Fruit fly (Drosophila melanogaster) whole organism, embryonic: ENCODE data around the gene mRpS2.
A peak's percentile ranks its signal among the peaks of the same experiment; 100 is the strongest.

Experiments used
- CG10543 ChIP-seq: fragments of 200-800 bp; sonication (Bioruptor generic); optimal IDR thresholded peaks from 3 replicates; lab custom pipeline; 2017; ENCODE audit warnings: missing biosample characterization, mild to moderate bottlenecking, missing genetic modification characterization, moderate library complexity
- CG11085 ChIP-seq: fragments of 200-800 bp; sonication (Bioruptor generic); IDR thresholded peaks from 2 replicates; pipeline ENCODE4 v1.3.6; 2022; ENCODE audit warnings: missing biosample characterization, missing genetic modification characterization
- CG12104 ChIP-seq: fragments of 200-800 bp; sonication (Bioruptor generic); optimal IDR thresholded peaks from 3 replicates; lab custom pipeline; 2016; ENCODE audit warnings: missing biosample characterization, missing genetic modification characterization
- CG12744 ChIP-seq: fragments of 200-800 bp; sonication (Bioruptor generic); optimal IDR thresholded peaks from 2 replicates; lab custom pipeline; 2016; ENCODE audit warnings: missing biosample characterization, missing genetic modification characterization
- CG13775 ChIP-seq: fragments of 200-800 bp; sonication (Bioruptor generic); optimal IDR thresholded peaks from 3 replicates; lab custom pipeline; 2017; ENCODE audit warnings: missing biosample characterization, mild to moderate bottlenecking, missing genetic modification characterization
- CG14441 ChIP-seq: fragments of 200-800 bp; sonication (Bioruptor generic); IDR thresholded peaks from 2 replicates; pipeline ENCODE4 v1.3.6; 2022; ENCODE audit warnings: missing biosample characterization, missing genetic modification characterization
- CG14710 ChIP-seq: fragments of 200-800 bp; sonication (Bioruptor generic); optimal IDR thresholded peaks from 3 replicates; lab custom pipeline; 2019; ENCODE audit warnings: missing biosample characterization, mild to moderate bottlenecking, missing genetic modification characterization, moderate library complexity
- CG15696 ChIP-seq: fragments of 200-800 bp; sonication (Bioruptor generic); optimal IDR thresholded peaks from 2 replicates; lab custom pipeline; 2019; ENCODE audit warnings: missing biosample characterization, mild to moderate bottlenecking, missing genetic modification characterization, moderate library complexity
- CG16779 ChIP-seq: fragments of 200-800 bp; sonication (Bioruptor generic); IDR thresholded peaks from 2 replicates; pipeline ENCODE4 v1.3.6; 2022; ENCODE audit warnings: missing biosample characterization, missing genetic modification characterization
- CG17802 ChIP-seq: fragments of 200-800 bp; sonication (Bioruptor generic); optimal IDR thresholded peaks from 2 replicates; lab custom pipeline; 2018; ENCODE audit warnings: missing biosample characterization, mild to moderate bottlenecking, missing genetic modification characterization, moderate library complexity
- CG31441 ChIP-seq: fragments of 200-800 bp; sonication (Bioruptor generic); IDR thresholded peaks from 2 replicates; pipeline ENCODE4 v1.3.6; 2022; ENCODE audit warnings: missing biosample characterization, missing genetic modification characterization
- CG32767 ChIP-seq: fragments of 200-800 bp; sonication (Bioruptor generic); IDR thresholded peaks from 2 replicates; pipeline ENCODE4 v1.3.6; 2022; ENCODE audit warnings: missing biosample characterization, missing genetic modification characterization
- CG3281 ChIP-seq: fragments of 200-800 bp; sonication (Bioruptor generic); optimal IDR thresholded peaks from 3 replicates; lab custom pipeline; 2017; ENCODE audit warnings: missing biosample characterization, mild to moderate bottlenecking, missing genetic modification characterization
- CG33557 ChIP-seq: fragments of 200-800 bp; sonication (Bioruptor generic); optimal IDR thresholded peaks from 2 replicates; lab custom pipeline; 2019; ENCODE audit warnings: missing biosample characterization, mild to moderate bottlenecking, missing genetic modification characterization, moderate library complexity
- CG4707 ChIP-seq: fragments of 200-800 bp; sonication (Bioruptor generic); optimal IDR thresholded peaks from 2 replicates; lab custom pipeline; 2018; ENCODE audit warnings: missing biosample characterization, mild to moderate bottlenecking, missing genetic modification characterization, moderate library complexity
- CG4730 ChIP-seq: fragments of 200-800 bp; sonication (Bioruptor generic); IDR thresholded peaks from 2 replicates; pipeline ENCODE4 v1.3.6; 2022; ENCODE audit warnings: missing biosample characterization, missing genetic modification characterization
- CG6272 ChIP-seq: fragments of 200-800 bp; sonication (Bioruptor generic); IDR thresholded peaks from 2 replicates; pipeline ENCODE4 v1.3.6; 2022; ENCODE audit warnings: missing biosample characterization, missing genetic modification characterization
- CG7556 ChIP-seq: fragments of 200-800 bp; sonication (Bioruptor generic); optimal IDR thresholded peaks from 2 replicates; lab custom pipeline; 2017; ENCODE audit warnings: missing biosample characterization, mild to moderate bottlenecking, missing genetic modification characterization
- CG9437 ChIP-seq: fragments of 200-800 bp; sonication (Bioruptor generic); optimal IDR thresholded peaks from 2 replicates; lab custom pipeline; 2018; ENCODE audit warnings: missing biosample characterization, mild to moderate bottlenecking, missing genetic modification characterization
- CG9727 ChIP-seq: fragments of 200-800 bp; sonication (Bioruptor generic); optimal IDR thresholded peaks from 3 replicates; lab custom pipeline; 2017; ENCODE audit warnings: missing biosample characterization, mild to moderate bottlenecking, missing genetic modification characterization
- CG9876 ChIP-seq: fragments of 200-800 bp; sonication (Bioruptor generic); optimal IDR thresholded peaks from 2 replicates; lab custom pipeline; 2016; ENCODE audit warnings: missing biosample characterization, missing genetic modification characterization
- CoRest ChIP-seq: fragments of 200-800 bp; sonication (Bioruptor generic); optimal IDR thresholded peaks from 3 replicates; lab custom pipeline; 2018; ENCODE audit warnings: missing biosample characterization, mild to moderate bottlenecking, missing genetic modification characterization, moderate library complexity
- Dbx ChIP-seq: fragments of 200-800 bp; sonication (Bioruptor generic); IDR thresholded peaks from 3 replicates; pipeline ENCODE4 v1.3.6; 2022; ENCODE audit warnings: missing biosample characterization, missing genetic modification characterization
- Drgx ChIP-seq: fragments of 200-800 bp; sonication (Bioruptor generic); IDR thresholded peaks from 2 replicates; pipeline ENCODE4 v1.3.6; 2022; ENCODE audit warnings: missing biosample characterization, missing genetic modification characterization
- ERR ChIP-seq: fragments of 200-800 bp; sonication (Bioruptor generic); optimal IDR thresholded peaks from 2 replicates; lab custom pipeline; 2016; ENCODE audit warnings: missing biosample characterization, missing genetic modification characterization
- HHEX ChIP-seq: fragments of 200-800 bp; sonication (Bioruptor generic); optimal IDR thresholded peaks from 3 replicates; lab custom pipeline; 2017; ENCODE audit warnings: missing biosample characterization, mild to moderate bottlenecking, missing genetic modification characterization, missing genetic modification reagents
- HLH4C ChIP-seq: fragments of 200-800 bp; sonication (Bioruptor generic); IDR thresholded peaks from 3 replicates; pipeline ENCODE4 v1.3.6; 2022; ENCODE audit warnings: missing biosample characterization, missing genetic modification characterization; ENCODE audit not compliant: partially characterized antibody
- Meics ChIP-seq: fragments of 200-800 bp; sonication (Bioruptor generic); optimal IDR thresholded peaks from 2 replicates; lab custom pipeline; 2017; ENCODE audit warnings: missing biosample characterization, mild to moderate bottlenecking, missing genetic modification characterization
- NfI ChIP-seq: fragments of 200-800 bp; sonication (Bioruptor generic); optimal IDR thresholded peaks from 3 replicates; lab custom pipeline; 2018; ENCODE audit warnings: missing biosample characterization, mild to moderate bottlenecking, missing genetic modification characterization, moderate library complexity
- Oli ChIP-seq: fragments of 200-800 bp; sonication (Bioruptor generic); optimal IDR thresholded peaks from 2 replicates; lab custom pipeline; 2018; ENCODE audit warnings: missing biosample characterization, mild to moderate bottlenecking, missing genetic modification characterization, moderate library complexity
- Six4 ChIP-seq: fragments of 200-800 bp; sonication (Bioruptor generic); optimal IDR thresholded peaks from 2 replicates; lab custom pipeline; 2016; ENCODE audit warnings: missing biosample characterization, missing genetic modification characterization
- Sox102F ChIP-seq: fragments of 200-800 bp; sonication (Bioruptor generic); optimal IDR thresholded peaks from 2 replicates; lab custom pipeline; 2018; ENCODE audit warnings: missing biosample characterization, mild to moderate bottlenecking, missing genetic modification characterization, moderate library complexity
- Xbp1 ChIP-seq: fragments of 200-800 bp; sonication (Bioruptor generic); optimal IDR thresholded peaks from 3 replicates; lab custom pipeline; 2016; ENCODE audit warnings: missing biosample characterization, mild to moderate bottlenecking, missing genetic modification characterization
- ab ChIP-seq: fragments of 200-800 bp; sonication (Bioruptor generic); optimal IDR thresholded peaks from 2 replicates; lab custom pipeline; 2016; ENCODE audit warnings: missing biosample characterization, missing genetic modification characterization
- ara ChIP-seq: fragments of 200-800 bp; sonication (Bioruptor generic); IDR thresholded peaks from 2 replicates; pipeline ENCODE4 v1.3.6; 2022; ENCODE audit warnings: missing biosample characterization, missing genetic modification characterization
- ash1 ChIP-seq: fragments of 200-800 bp; sonication (Bioruptor generic); optimal IDR thresholded peaks from 2 replicates; lab custom pipeline; 2018; ENCODE audit warnings: missing biosample characterization, mild to moderate bottlenecking, missing genetic modification characterization
- bcd ChIP-seq: fragments of 200-800 bp; sonication (Bioruptor generic); optimal IDR thresholded peaks from 2 replicates; lab custom pipeline; 2017; ENCODE audit warnings: missing biosample characterization, mild to moderate bottlenecking, missing genetic modification characterization
- br ChIP-seq: fragments of >200 bp; optimal IDR thresholded peaks from 2 replicates; lab custom pipeline; 2017
- btn ChIP-seq: fragments of 200-800 bp; sonication (Bioruptor generic); optimal IDR thresholded peaks from 2 replicates; lab custom pipeline; 2016; ENCODE audit warnings: missing biosample characterization, missing genetic modification characterization
- dan ChIP-seq: fragments of 200-800 bp; sonication (Bioruptor generic); IDR thresholded peaks from 2 replicates; pipeline ENCODE4 v1.3.6; 2022; ENCODE audit warnings: missing biosample characterization, missing genetic modification characterization
- dmrt11E ChIP-seq: fragments of 200-800 bp; sonication (Bioruptor generic); optimal IDR thresholded peaks from 3 replicates; lab custom pipeline; 2018; ENCODE audit warnings: missing biosample characterization, mild to moderate bottlenecking, missing genetic modification characterization, moderate library complexity
- ftz-f1 ChIP-seq: fragments of 200-800 bp; sonication (Bioruptor generic); optimal IDR thresholded peaks from 2 replicates; lab custom pipeline; 2016; ENCODE audit warnings: missing biosample characterization, missing genetic modification characterization
- hbn ChIP-seq: fragments of 200-800 bp; sonication (Bioruptor generic); IDR thresholded peaks from 2 replicates; pipeline ENCODE4 v1.3.6; 2022; ENCODE audit warnings: missing biosample characterization, missing genetic modification characterization; ENCODE audit not compliant: partially characterized antibody
- ken ChIP-seq: fragments of 200-800 bp; sonication (Bioruptor generic); IDR thresholded peaks from 3 replicates; pipeline ENCODE4 v1.3.6; 2022; ENCODE audit warnings: missing biosample characterization, missing genetic modification characterization
- lbe ChIP-seq: fragments of 200-800 bp; sonication (Bioruptor generic); optimal IDR thresholded peaks from 2 replicates; lab custom pipeline; 2016; ENCODE audit warnings: missing biosample characterization, mild to moderate bottlenecking, missing genetic modification characterization
- mld ChIP-seq: fragments of 200-800 bp; sonication (Bioruptor generic); IDR thresholded peaks from 3 replicates; pipeline ENCODE4 v1.3.6; 2022; ENCODE audit warnings: missing biosample characterization, missing genetic modification characterization; ENCODE audit not compliant: partially characterized antibody
- org-1 ChIP-seq: fragments of 200-800 bp; sonication (Bioruptor generic); optimal IDR thresholded peaks from 2 replicates; lab custom pipeline; 2017; ENCODE audit warnings: missing biosample characterization, missing genetic modification characterization
- pfk ChIP-seq: fragments of 200-800 bp; sonication (Bioruptor generic); optimal IDR thresholded peaks from 2 replicates; lab custom pipeline; 2018; ENCODE audit warnings: missing biosample characterization, mild to moderate bottlenecking, missing genetic modification characterization, moderate library complexity
- salm ChIP-seq: fragments of 200-800 bp; sonication (Bioruptor generic); optimal IDR thresholded peaks from 2 replicates; lab custom pipeline; 2018; ENCODE audit warnings: missing biosample characterization, mild to moderate bottlenecking, missing genetic modification characterization
- stc ChIP-seq: fragments of 200-800 bp; sonication (Bioruptor generic); IDR thresholded peaks from 2 replicates; pipeline ENCODE4 v1.3.6; 2022; ENCODE audit warnings: missing biosample characterization, missing genetic modification characterization
- tll ChIP-seq, 2 experiments: fragments of 200-800 bp in 1 of 2; fragments of >200 bp in 1 of 2; sonication (Bioruptor generic) in 1 of 2; optimal IDR thresholded peaks; 2 replicates each; lab custom pipeline; 2017 to 2019; ENCODE audit warnings: missing biosample characterization in 2 of 2, missing genetic modification characterization in 2 of 2, mild to moderate bottlenecking in 1 of 2, moderate library complexity in 1 of 2

Gene mRpS2

DNA sequence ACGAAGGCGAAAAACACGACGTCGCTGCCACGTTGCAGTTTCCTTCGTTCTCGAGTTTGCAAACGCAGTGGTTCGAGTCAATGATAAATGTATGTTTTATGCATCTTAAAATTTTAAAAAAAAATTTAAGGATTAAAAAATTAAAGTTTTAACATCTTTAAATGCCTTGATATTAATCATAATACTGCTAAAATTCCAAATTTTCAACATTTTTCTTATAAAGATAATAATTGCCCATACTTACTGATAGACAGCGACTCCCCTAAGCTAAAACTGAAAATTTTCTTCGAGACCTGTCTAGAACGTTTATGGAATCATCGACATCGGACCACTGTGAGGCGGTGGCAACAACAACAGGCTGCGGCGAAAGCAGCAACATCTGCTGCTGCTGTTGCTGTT lies 28.9 kb downstream of the mRpS2 start (continued):
- peak; percentile 54 for TF ChIP-seq CG14441
- TF ChIP-seq CG32767 (GFP tag; lab: Robert Waterston, UW), result no peak; the same call in 1 of the 2 replicates
- TF ChIP-seq CG9727 (GFP tag; lab: Kevin White, UChicago), result peak; percentile 78
- TF ChIP-seq CG9437 (GFP tag; lab: Kevin White, UChicago), result peak; percentile 34
- peak; percentile 19 for TF ChIP-seq CG10543 (GFP tag; lab: Kevin White, UChicago)
- TF ChIP-seq mld (GFP tag; lab: Robert Waterston, UW), result no peak
- peak; percentile 80 for TF ChIP-seq CG11085 (GFP tag; lab: Robert Waterston, UW)
- peak; percentile 82 for TF ChIP-seq CG31441 (GFP tag; lab: Robert Waterston, UW)
- no peak for TF ChIP-seq br
- TF ChIP-seq CG4707 (GFP tag; lab: Kevin White, UChicago), result no peak
- TF ChIP-seq HHEX (GFP tag; lab: Kevin White, UChicago), result peak; percentile 75
- peak; percentile 39; the same call in 1 of the 3 replicates for TF ChIP-seq ken (GFP tag; lab: Robert Waterston, UW)
- no peak for TF ChIP-seq CG9876
- TF ChIP-seq CoRest (tag; lab: Kevin White, UChicago), result peak; percentile 78
- no peak for TF ChIP-seq CG17802 (tag; lab: Kevin White, UChicago)
- no peak for TF ChIP-seq tll (GFP tag; optimal IDR thresholded peaks at IDR 0.05; lab: Kevin White, UChicago)
- peak; percentile 70 for TF ChIP-seq Drgx (GFP tag; lab: Robert Waterston, UW)
- TF ChIP-seq CG3281, result peak; percentile 83
- TF ChIP-seq CG13775 (GFP tag; lab: Kevin White, UChicago), result peak; percentile 21
- no peak for TF ChIP-seq CG16779 (GFP tag; lab: Robert Waterston, UW)
- peak; percentile 11 for TF ChIP-seq Six4 (GFP tag; lab: Kevin White, UChicago)
- no peak for TF ChIP-seq ash1 (GFP tag; lab: Kevin White, UChicago)
- TF ChIP-seq CG33557 (GFP tag; lab: Kevin White, UChicago), result no peak
- no peak for TF ChIP-seq pfk (GFP tag; lab: Kevin White, UChicago)
- TF ChIP-seq CG14710 (tag; lab: Kevin White, UChicago), result peak; percentile 42
- TF ChIP-seq btn (GFP tag; lab: Kevin White, UChicago), result peak; percentile 5
- TF ChIP-seq ab (GFP tag; lab: Kevin White, UChicago), result no peak
- peak; percentile 61 for TF ChIP-seq org-1 (GFP tag; lab: Kevin White, UChicago)
- TF ChIP-seq lbe, result peak; percentile 50
- peak; percentile 14 for TF ChIP-seq ERR (GFP tag; lab: Kevin White, UChicago)
- no peak for TF ChIP-seq CG12104 (GFP tag; lab: Kevin White, UChicago)
- no peak for TF ChIP-seq CG6272 (GFP tag; lab: Robert Waterston, UW)
- peak; percentile 73 for TF ChIP-seq Oli (tag; lab: Kevin White, UChicago)
- peak; percentile 79 for TF ChIP-seq Dbx
- peak; percentile 85 for TF ChIP-seq Meics (GFP tag; lab: Kevin White, UChicago)
- no peak for TF ChIP-seq dan (GFP tag; lab: Robert Waterston, UW)
- TF ChIP-seq CG15696 (tag; lab: Kevin White, UChicago), result peak; percentile 26
- 0 out of 2 replicates have a peak, but pooled peaks have one; percentile 4 for TF ChIP-seq CG4730
- TF ChIP-seq ftz-f1 (GFP tag; lab: Kevin White, UChicago), result no peak
- peak; percentile 70 for TF ChIP-seq NfI (GFP tag; lab: Kevin White, UChicago)
- TF ChIP-seq dmrt11E (tag; lab: Kevin White, UChicago), result peak; percentile 18
- peak; percentile 46 for TF ChIP-seq Xbp1
- peak; percentile 93 for TF ChIP-seq CG7556 (GFP tag; lab: Kevin White, UChicago)
- no peak for TF ChIP-seq salm (tag; lab: Kevin White, UChicago)
- no peak for TF ChIP-seq CG12744
- TF ChIP-seq hbn (GFP tag; lab: Robert Waterston, UW), result no peak
- peak; percentile 57; the same call in 1 of the 2 replicates for TF ChIP-seq ara
- peak; percentile 72 for TF ChIP-seq bcd (GFP tag; lab: Kevin White, UChicago)
- no peak for TF ChIP-seq HLH4C (GFP tag; lab: Robert Waterston, UW)
- TF ChIP-seq Sox102F (GFP tag; lab: Kevin White, UChicago), result peak; percentile 44
- peak; percentile 42 for TF ChIP-seq stc (GFP tag; lab: Robert Waterston, UW)
